Worm (Caenorhabditis elegans): ENCODE data around the gene dop-4.

Gene dop-4

DNA sequence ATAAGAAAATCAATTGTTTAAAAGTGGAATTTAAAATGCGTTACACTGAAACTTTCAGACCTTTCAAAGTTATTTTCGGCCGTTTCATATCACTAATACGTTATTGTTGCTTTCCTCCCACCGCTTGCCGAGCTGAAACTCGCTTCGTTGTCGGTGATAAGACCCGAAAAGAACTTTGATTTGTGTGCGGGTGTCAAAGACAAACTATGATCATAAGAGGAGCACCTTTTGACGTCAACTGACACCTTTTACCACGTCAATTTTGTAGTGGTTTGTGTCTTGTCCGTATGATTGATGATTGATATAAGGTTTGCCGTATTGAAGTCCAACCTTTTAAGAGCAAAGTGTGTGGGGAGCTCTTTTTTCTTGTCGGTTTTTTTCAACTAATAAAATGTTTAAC, 42.0 kb downstream of the dop-4 start, which contains the start of gene ttr-37 (continued):
- TF ChIP-seq Y48G9A.11 (GFP tag; IDR thresholded peaks at IDR 0.05): no peak
- TF ChIP-seq nhr-77 (tag; optimal IDR thresholded peaks at IDR 0.05): peak; percentile 82
- TF ChIP-seq mes-2 (tag; optimal IDR thresholded peaks at IDR 0.05; ENCODE audit: poor library complexity, severe bottlenecking): peak; percentile 51
- no peak for TF ChIP-seq lin-38 (GFP tag; IDR thresholded peaks at IDR 0.05)
- no peak; the same call in 1 of the 2 replicates for TF ChIP-seq lin-1 (GFP tag; IDR thresholded peaks at IDR 0.05)
- TF ChIP-seq daf-16 (GFP tag; optimal IDR thresholded peaks at IDR 0.05): no peak
- peak; percentile 93 for TF ChIP-seq daf-16 (tag; optimal IDR thresholded peaks at IDR 0.05)
- peak; percentile 33 for TF ChIP-seq T20F7.1 (GFP tag; optimal IDR thresholded peaks at IDR 0.05)
- TF ChIP-seq zag-1 (tag; optimal IDR thresholded peaks at IDR 0.05): no peak
- TF ChIP-seq ceh-44 (GFP tag; IDR thresholded peaks at IDR 0.05): no peak
- TF ChIP-seq hif-1 (tag; optimal IDR thresholded peaks at IDR 0.05): peak in 1 of 2 experiments; percentile 69
- peak; percentile 90 for TF ChIP-seq dmd-6 (GFP tag; IDR thresholded peaks at IDR 0.05)
- peak; percentile 61 for TF ChIP-seq mdt-29 (GFP tag; IDR thresholded peaks at IDR 0.05)
- no peak for TF ChIP-seq ctbp-1 (GFP tag; IDR thresholded peaks at IDR 0.05)
- TF ChIP-seq D1046.2 (GFP tag; IDR thresholded peaks at IDR 0.05): no peak
- TF ChIP-seq nhr-48 (tag; optimal IDR thresholded peaks at IDR 0.05): peak; percentile 70
- TF ChIP-seq dve-1 (tag; optimal IDR thresholded peaks at IDR 0.05; ENCODE audit: insufficient read depth): peak; percentile 87
- no peak for TF ChIP-seq tag-97 (GFP tag; IDR thresholded peaks at IDR 0.05)
- peak; percentile 97 for TF ChIP-seq php-3 (GFP tag; IDR thresholded peaks at IDR 0.05)
- TF ChIP-seq nhr-10 (tag; optimal IDR thresholded peaks at IDR 0.05): peak; percentile 49
- TF ChIP-seq F26F4.8 (GFP tag; conservative IDR thresholded peaks at IDR 0.05): no peak
- no peak for TF ChIP-seq set-16 (GFP tag; IDR thresholded peaks at IDR 0.05)
- peak; percentile 80 for TF ChIP-seq ceh-20 (GFP tag; IDR thresholded peaks at IDR 0.05)
- TF ChIP-seq R02D3.7 (tag; optimal IDR thresholded peaks at IDR 0.05): no peak
- TF ChIP-seq hlh-11 (tag; optimal IDR thresholded peaks at IDR 0.05): peak; percentile 91
- no peak for TF ChIP-seq lim-7 (GFP tag; IDR thresholded peaks at IDR 0.05)
- peak; percentile 45 for TF ChIP-seq mep-1 (tag; optimal IDR thresholded peaks at IDR 0.05)
- no peak for TF ChIP-seq daf-12 (tag; optimal IDR thresholded peaks at IDR 0.05)

DNA sequence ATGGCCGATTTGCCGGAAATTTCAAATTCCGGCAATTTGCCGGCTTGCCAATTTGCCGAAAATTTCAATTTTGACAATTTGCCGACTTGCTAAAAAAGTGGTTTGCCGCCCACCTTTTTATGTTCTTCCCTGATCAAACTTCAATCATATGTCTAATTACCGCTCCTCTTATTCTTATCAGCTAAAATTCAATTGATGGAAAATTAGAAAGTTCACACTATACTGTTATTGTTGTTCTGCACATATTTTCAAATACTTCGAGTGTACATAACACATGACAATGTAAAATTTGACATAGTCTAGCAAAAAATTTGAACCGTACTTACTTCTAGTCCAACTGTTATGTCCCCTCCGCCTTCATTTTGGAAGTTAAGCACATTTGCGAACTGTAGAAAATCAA, 42.8 kb downstream of the dop-4 start:
- no peak for TF ChIP-seq nhr-237 (tag; optimal IDR thresholded peaks at IDR 0.05)
- no peak for TF ChIP-seq unc-62 (GFP tag; optimal IDR thresholded peaks at IDR 0.05 in 1 of 2)
- TF ChIP-seq unc-62 (tag; optimal IDR thresholded peaks at IDR 0.05): no peak
- peak; percentile 56 for TF ChIP-seq dmd-6 (GFP tag; IDR thresholded peaks at IDR 0.05)
- no peak for TF ChIP-seq nhr-11 (tag; optimal IDR thresholded peaks at IDR 0.05)
- TF ChIP-seq hlh-11 (tag; optimal IDR thresholded peaks at IDR 0.05): peak; percentile 42
- TF ChIP-seq ZK546.5 (tag; optimal IDR thresholded peaks at IDR 0.05): no peak
- peak; percentile 0 for TF ChIP-seq pqm-1 (tag; optimal IDR thresholded peaks at IDR 0.05)
- TF ChIP-seq zip-2 (tag; optimal IDR thresholded peaks at IDR 0.05): no peak
- TF ChIP-seq F26F4.8 (GFP tag; conservative IDR thresholded peaks at IDR 0.05): no peak
- peak; percentile 47 for TF ChIP-seq hlh-30 (tag; optimal IDR thresholded peaks at IDR 0.05; ENCODE audit: insufficient read depth)
- TF ChIP-seq attf-4 (tag; optimal IDR thresholded peaks at IDR 0.05): no peak
- no peak for TF ChIP-seq F44E2.7 (GFP tag; IDR thresholded peaks at IDR 0.05)
- TF ChIP-seq mdt-29 (GFP tag; IDR thresholded peaks at IDR 0.05): no peak
- TF ChIP-seq fos-1 (tag; optimal IDR thresholded peaks at IDR 0.05): no peak
- no peak for TF ChIP-seq snpc-1.2 (GFP tag; IDR thresholded peaks at IDR 0.05)
- no peak for TF ChIP-seq hmg-1.1 (GFP tag; IDR thresholded peaks at IDR 0.05)
- TF ChIP-seq ces-1 (GFP tag; optimal IDR thresholded peaks at IDR 0.05): no peak
- TF ChIP-seq F10B5.3 (tag; optimal IDR thresholded peaks at IDR 0.05): no peak
- no peak for TF ChIP-seq zfp-2 (tag; optimal IDR thresholded peaks at IDR 0.05)
- no peak for TF ChIP-seq spr-1 (tag; optimal IDR thresholded peaks at IDR 0.05)
- TF ChIP-seq nhr-6 (tag; optimal IDR thresholded peaks at IDR 0.05): no peak
- no peak for TF ChIP-seq nhr-42 (GFP tag; IDR thresholded peaks at IDR 0.05)
- no peak for TF ChIP-seq madf-9 (GFP tag; conservative IDR thresholded peaks at IDR 0.05)
- no peak for TF ChIP-seq nhr-76 (tag; optimal IDR thresholded peaks at IDR 0.05)
- TF ChIP-seq dve-1 (tag; optimal IDR thresholded peaks at IDR 0.05; ENCODE audit: insufficient read depth): peak; percentile 60
- TF ChIP-seq ztf-11 (tag; optimal IDR thresholded peaks at IDR 0.05): no peak
- TF ChIP-seq nhr-102 (tag; optimal IDR thresholded peaks at IDR 0.05): no peak
- 0 out of 2 replicates have a peak, but pooled peaks have one; percentile 20 for TF ChIP-seq lin-1 (GFP tag; IDR thresholded peaks at IDR 0.05)
- TF ChIP-seq nhr-111 (GFP tag; optimal IDR thresholded peaks at IDR 0.05): no peak

All from whole organism, L4 larva.